2 worm cellular contexts compared by ENCODE assay signal in the genomic region with DNA sequence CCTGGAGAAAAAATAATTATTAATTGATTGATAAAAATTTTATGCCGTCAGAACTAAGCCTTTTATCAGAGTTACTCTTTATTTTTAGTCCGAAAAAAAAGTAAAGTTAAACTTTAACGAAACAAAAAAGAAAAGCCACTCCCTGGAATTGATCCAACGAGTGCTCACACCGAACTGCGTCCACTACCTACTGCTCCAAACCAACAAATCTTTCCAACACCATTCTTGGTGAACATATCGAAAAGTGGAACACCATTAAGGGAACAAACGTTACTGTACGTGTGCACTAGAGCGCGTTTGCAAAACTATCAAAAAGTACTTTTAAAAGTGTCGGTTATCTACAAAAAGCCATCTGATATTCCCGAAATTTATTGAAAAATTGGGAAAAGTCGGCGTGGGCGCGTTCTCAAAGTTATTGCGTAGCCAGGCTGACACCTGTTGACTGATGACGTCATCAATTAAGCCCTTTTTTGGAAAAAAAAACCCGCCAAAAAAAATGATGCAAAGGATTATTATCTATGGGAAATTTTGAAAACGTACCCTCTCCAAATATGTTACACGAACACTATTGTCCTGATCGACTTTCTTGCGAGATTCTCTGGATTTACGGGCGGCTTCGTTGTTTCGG.
TF ChIP-seq lines count a peak whose summit lies in the region.

No protein-coding gene starts in this region.

TF ChIP-seq in whole organism, L4 larva, 104 proteins besides CTCF, POLR2A, EP300 and RAD21 (continued from another document and continues in another):
- TF ChIP-seq hlh-30 (tag; optimal IDR thresholded peaks at IDR 0.05; lab: Kevin White, UChicago; ENCODE audit: insufficient read depth) (no peak), sdz-12 (GFP tag; optimal IDR thresholded peaks at IDR 0.05; lab: Kevin White, UChicago) (no peak), madf-9 (GFP tag; conservative IDR thresholded peaks at IDR 0.05; lab: Robert Waterston, UW) (peak; percentile 69; the same call in 1 of the 2 replicates), Y75B8A.6 (GFP tag; IDR thresholded peaks at IDR 0.05; lab: Robert Waterston, UW) (peak; percentile 69; the same call in 1 of the 2 replicates), mdt-29 (GFP tag; IDR thresholded peaks at IDR 0.05; lab: Robert Waterston, UW) (peak; percentile 74), mdl-1 (tag; optimal IDR thresholded peaks at IDR 0.05; lab: Kevin White, UChicago) (no peak), dmd-8 (GFP tag; IDR thresholded peaks at IDR 0.05; lab: Robert Waterston, UW) (peak; percentile 94), snpc-1.2 (GFP tag; IDR thresholded peaks at IDR 0.05; lab: Robert Waterston, UW) (peak; percentile 99), unc-130 (GFP tag; optimal IDR thresholded peaks at IDR 0.05; lab: Kevin White, UChicago) (peak; percentile 28), ztf-11 (tag; optimal IDR thresholded peaks at IDR 0.05; lab: Kevin White, UChicago) (no peak), tra-1 (GFP tag; IDR thresholded peaks at IDR 0.05; lab: Robert Waterston, UW) (peak; percentile 61; the same call in 1 of the 2 replicates), nhr-10 (tag; optimal IDR thresholded peaks at IDR 0.05; lab: Kevin White, UChicago) (no peak), daf-19 (GFP tag; conservative IDR thresholded peaks at IDR 0.05; lab: Robert Waterston, UW) (no peak), lin-29 (GFP tag; IDR thresholded peaks at IDR 0.05; lab: Robert Waterston, UW) (no peak), hlh-11 (tag; optimal IDR thresholded peaks at IDR 0.05; lab: Kevin White, UChicago) (no peak), zag-1 (tag; optimal IDR thresholded peaks at IDR 0.05; lab: Kevin White, UChicago) (no peak), gei-8 (GFP tag; optimal IDR thresholded peaks at IDR 0.05; lab: Kevin White, UChicago) (no peak), nhr-48 (tag; optimal IDR thresholded peaks at IDR 0.05; lab: Kevin White, UChicago) (no peak), ceh-28 (tag; optimal IDR thresholded peaks at IDR 0.05; lab: Kevin White, UChicago) (no peak), fos-1 (tag; optimal IDR thresholded peaks at IDR 0.05; lab: Kevin White, UChicago) (no peak), nhr-6 (tag; optimal IDR thresholded peaks at IDR 0.05; lab: Kevin White, UChicago) (no peak), duxl-1 (tag; optimal IDR thresholded peaks at IDR 0.05; lab: Kevin White, UChicago; ENCODE audit: poor library complexity) (peak; percentile 66), F44E2.7 (GFP tag; IDR thresholded peaks at IDR 0.05; lab: Robert Waterston, UW) (peak; percentile 83; the same call in 1 of the 2 replicates), F26F4.8 (GFP tag; conservative IDR thresholded peaks at IDR 0.05; lab: Robert Waterston, UW) (peak; percentile 96), mxl-2 (GFP tag; conservative IDR thresholded peaks at IDR 0.05; lab: Robert Waterston, UW) (peak; percentile 66; the same call in 1 of the 2 replicates), daf-16 (GFP tag; optimal IDR thresholded peaks at IDR 0.05; lab: Kevin White, UChicago) (peak in 1 of 2 experiments; percentile 81), daf-16 (tag; optimal IDR thresholded peaks at IDR 0.05; lab: Kevin White, UChicago) (no peak), pqm-1 (tag; optimal IDR thresholded peaks at IDR 0.05; lab: Kevin White, UChicago) (no peak), R02D3.7 (tag; optimal IDR thresholded peaks at IDR 0.05; lab: Kevin White, UChicago) (no peak), ceh-32 (tag; optimal IDR thresholded peaks at IDR 0.05; lab: Kevin White, UChicago; ENCODE audit: poor library complexity) (no peak), cey-2 (tag; optimal IDR thresholded peaks at IDR 0.05; lab: Kevin White, UChicago; ENCODE audit: borderline replicate concordance, insufficient read depth) (no peak), daf-8 (GFP tag; IDR thresholded peaks at IDR 0.05; lab: Robert Waterston, UW) (no peak), unc-62 (GFP tag; optimal IDR thresholded peaks at IDR 0.05 in 1 of 2; lab: Kevin White, UChicago) (no peak), unc-62 (tag; optimal IDR thresholded peaks at IDR 0.05; lab: Kevin White, UChicago) (no peak), zfp-3 (GFP tag; conservative IDR thresholded peaks at IDR 0.05; lab: Robert Waterston, UW) (no peak), hif-1 (tag; optimal IDR thresholded peaks at IDR 0.05; lab: Kevin White, UChicago) (no peak), Y48G9A.11 (GFP tag; IDR thresholded peaks at IDR 0.05; lab: Robert Waterston, UW) (peak; percentile 83), lir-3 (tag; optimal IDR thresholded peaks at IDR 0.05; lab: Kevin White, UChicago) (peak; percentile 31), jun-1 (tag; optimal IDR thresholded peaks at IDR 0.05; lab: Kevin White, UChicago) (no peak), ceh-44 (GFP tag; IDR thresholded peaks at IDR 0.05; lab: Robert Waterston, UW) (0 out of 2 replicates have a peak, but pooled peaks have one; percentile 23), set-16 (GFP tag; IDR thresholded peaks at IDR 0.05; lab: Robert Waterston, UW) (no peak), mes-2 (tag; optimal IDR thresholded peaks at IDR 0.05; lab: Kevin White, UChicago; ENCODE audit: poor library complexity, severe bottlenecking) (peak; percentile 70), nhr-25 (tag; optimal IDR thresholded peaks at IDR 0.05; lab: Kevin White, UChicago; ENCODE audit: borderline replicate concordance, insufficient read depth) (no peak), ztf-7 (tag; optimal IDR thresholded peaks at IDR 0.05; lab: Kevin White, UChicago) (no peak), lsy-2 (tag; optimal IDR thresholded peaks at IDR 0.05; lab: Kevin White, UChicago) (no peak), php-3 (GFP tag; IDR thresholded peaks at IDR 0.05; lab: Robert Waterston, UW) (no peak), lin-39 (tag; optimal IDR thresholded peaks at IDR 0.05; lab: Kevin White, UChicago) (no peak), ceh-62 (tag; optimal IDR thresholded peaks at IDR 0.05; lab: Kevin White, UChicago) (no peak), skn-1 (tag; optimal IDR thresholded peaks at IDR 0.05; lab: Kevin White, UChicago) (no peak), unc-39 (tag; optimal IDR thresholded peaks at IDR 0.05; lab: Kevin White, UChicago) (no peak), D1046.2 (GFP tag; IDR thresholded peaks at IDR 0.05; lab: Robert Waterston, UW) (peak; percentile 75; the same call in 1 of the 2 replicates), lin-13 (GFP tag; optimal IDR thresholded peaks at IDR 0.05; lab: Kevin White, UChicago) (peak; percentile 70), aly-2 (tag; optimal IDR thresholded peaks at IDR 0.05; lab: Kevin White, UChicago) (no peak), mxl-3 (GFP tag; optimal IDR thresholded peaks at IDR 0.05; lab: Kevin White, UChicago) (no peak), nhr-76 (tag; optimal IDR thresholded peaks at IDR 0.05; lab: Kevin White, UChicago) (no peak), dmd-6 (GFP tag; IDR thresholded peaks at IDR 0.05; lab: Robert Waterston, UW) (no peak), egl-27 (tag; optimal IDR thresholded peaks at IDR 0.05; lab: Kevin White, UChicago) (no peak), ZK546.5 (tag; optimal IDR thresholded peaks at IDR 0.05; lab: Kevin White, UChicago) (no peak), Y5F2A.4 (GFP tag; optimal IDR thresholded peaks at IDR 0.05; lab: Kevin White, UChicago) (peak; percentile 66), nhr-102 (tag; optimal IDR thresholded peaks at IDR 0.05; lab: Kevin White, UChicago) (no peak), lim-7 (GFP tag; IDR thresholded peaks at IDR 0.05; lab: Robert Waterston, UW) (peak; percentile 94)

TF ChIP-seq in whole organism, young adult, 124 proteins besides CTCF, POLR2A, EP300 and RAD21 (continued from another document and continues in another):
- TF ChIP-seq snpc-3.4 (tag; optimal IDR thresholded peaks at IDR 0.05; lab: Kevin White, UChicago) (peak; percentile 85), hlh-26 (GFP tag; conservative IDR thresholded peaks at IDR 0.05; lab: Robert Waterston, UW) (no peak), bed-2 (GFP tag; IDR thresholded peaks at IDR 0.05; lab: Robert Waterston, UW) (no peak), attf-3 (GFP tag; conservative IDR thresholded peaks at IDR 0.05; lab: Robert Waterston, UW) (peak; percentile 33; the same call in 1 of the 2 replicates), F23B12.7 (tag; optimal IDR thresholded peaks at IDR 0.05; lab: Kevin White, UChicago; ENCODE audit: insufficient read depth) (peak; percentile 28), unc-130 (GFP tag; optimal IDR thresholded peaks at IDR 0.05; lab: Kevin White, UChicago) (peak; percentile 37), F57A8.1 (GFP tag; optimal IDR thresholded peaks at IDR 0.05; lab: Kevin White, UChicago) (peak; percentile 48), sptf-2 (GFP tag; optimal IDR thresholded peaks at IDR 0.05; lab: Kevin White, UChicago) (peak; percentile 88), Y67H2A.10 (GFP tag; conservative IDR thresholded peaks at IDR 0.05; lab: Robert Waterston, UW) (peak; percentile 69), nhr-80 (tag; optimal IDR thresholded peaks at IDR 0.05; lab: Kevin White, UChicago) (peak; percentile 3), ama-1 (optimal IDR thresholded peaks at IDR 0.05; lab: Kevin White, UChicago) (no peak), ama-1 (GFP tag; optimal IDR thresholded peaks at IDR 0.05; lab: Kevin White, UChicago) (peak; percentile 69 to 72), ceh-100 (GFP tag; IDR thresholded peaks at IDR 0.05; lab: Robert Waterston, UW) (peak; percentile 57), tlf-1 (GFP tag; optimal IDR thresholded peaks at IDR 0.05; lab: Kevin White, UChicago) (peak; percentile 57), Y79H2A.3 (GFP tag; conservative IDR thresholded peaks at IDR 0.05; lab: Robert Waterston, UW) (peak; percentile 57; the same call in 1 of the 2 replicates), ztf-28 (GFP tag; IDR thresholded peaks at IDR 0.05; lab: Robert Waterston, UW) (peak; percentile 85; the same call in 1 of the 2 replicates), somi-1 (GFP tag; optimal IDR thresholded peaks at IDR 0.05; lab: Kevin White, UChicago) (peak; percentile 26), nhr-179 (tag; optimal IDR thresholded peaks at IDR 0.05; lab: Kevin White, UChicago) (no peak), hlh-12 (tag; optimal IDR thresholded peaks at IDR 0.05; lab: Kevin White, UChicago) (no peak), mel-28 (tag; optimal IDR thresholded peaks at IDR 0.05; lab: Kevin White, UChicago; ENCODE audit: borderline replicate concordance) (no peak), nhr-120 (GFP tag; IDR thresholded peaks at IDR 0.05; lab: Robert Waterston, UW) (peak; percentile 84; the same call in 1 of the 2 replicates), snpc-1.3 (tag; optimal IDR thresholded peaks at IDR 0.05; lab: Kevin White, UChicago; ENCODE audit: insufficient read depth) (peak; percentile 96), tbp1 (GFP tag; optimal IDR thresholded peaks at IDR 0.05; lab: Kevin White, UChicago) (peak; percentile 96), lin-40 (tag; optimal IDR thresholded peaks at IDR 0.05; lab: Kevin White, UChicago) (no peak), F22D6.2 (tag; optimal IDR thresholded peaks at IDR 0.05; lab: Kevin White, UChicago) (no peak), ceh-79 (tag; optimal IDR thresholded peaks at IDR 0.05; lab: Kevin White, UChicago) (peak; percentile 72), sdz-38 (tag; optimal IDR thresholded peaks at IDR 0.05; lab: Kevin White, UChicago) (no peak), F57C9.4 (tag; optimal IDR thresholded peaks at IDR 0.05; lab: Kevin White, UChicago) (no peak), lin-35 (GFP tag; optimal IDR thresholded peaks at IDR 0.05; lab: Kevin White, UChicago) (peak in 1 of 3 experiments; percentile 59), ets-4 (GFP tag; optimal IDR thresholded peaks at IDR 0.05; lab: Kevin White, UChicago) (no peak), gei-17 (GFP tag; optimal IDR thresholded peaks at IDR 0.05; lab: Kevin White, UChicago) (no peak), madf-8 (GFP tag; conservative IDR thresholded peaks at IDR 0.05; lab: Robert Waterston, UW) (no peak), zim-3 (tag; optimal IDR thresholded peaks at IDR 0.05; lab: Kevin White, UChicago) (peak; percentile 49), D2030.7 (GFP tag; IDR thresholded peaks at IDR 0.05; lab: Robert Waterston, UW) (peak; percentile 86), snpc-4 (GFP tag; optimal IDR thresholded peaks at IDR 0.05; lab: Kevin White, UChicago) (peak; percentile 93), snpc-4 (tag; optimal IDR thresholded peaks at IDR 0.05; lab: Kevin White, UChicago) (peak in 3 of 4 experiments; percentile 95 to 98 (median 96)), ztf-22 (GFP tag; optimal IDR thresholded peaks at IDR 0.05; lab: Kevin White, UChicago) (peak; percentile 55), Y95B8A.8 (GFP tag; IDR thresholded peaks at IDR 0.05; lab: Robert Waterston, UW) (peak; percentile 86), B0336.3 (GFP tag; IDR thresholded peaks at IDR 0.05; lab: Robert Waterston, UW) (peak; percentile 65), mxl-1 (tag; optimal IDR thresholded peaks at IDR 0.05; lab: Kevin White, UChicago) (peak; percentile 85), lsy-27 (tag; optimal IDR thresholded peaks at IDR 0.05; lab: Kevin White, UChicago; ENCODE audit: borderline replicate concordance, insufficient read depth) (no peak), let-607 (tag; optimal IDR thresholded peaks at IDR 0.05; lab: Kevin White, UChicago) (peak in 1 of 2 experiments; percentile 2), nhr-27 (tag; optimal IDR thresholded peaks at IDR 0.05; lab: Kevin White, UChicago) (no peak), egl-18 (GFP tag; IDR thresholded peaks at IDR 0.05; lab: Robert Waterston, UW) (no peak), sea-2 (GFP tag; IDR thresholded peaks at IDR 0.05; lab: Robert Waterston, UW) (0 out of 2 replicates have a peak, but pooled peaks have one; percentile 38), atf-7 (tag; optimal IDR thresholded peaks at IDR 0.05; lab: Kevin White, UChicago) (peak; percentile 34), attf-5 (GFP tag; optimal IDR thresholded peaks at IDR 0.05; lab: Kevin White, UChicago) (peak; percentile 69), rpc-1 (optimal IDR thresholded peaks at IDR 0.05; lab: Kevin White, UChicago) (peak; percentile 78), rpc-1 (tag; optimal IDR thresholded peaks at IDR 0.05; lab: Kevin White, UChicago) (peak; percentile 99), ceh-91 (GFP tag; IDR thresholded peaks at IDR 0.05; lab: Robert Waterston, UW) (peak; percentile 54; the same call in 1 of the 2 replicates), ceh-40 (GFP tag; IDR thresholded peaks at IDR 0.05; lab: Robert Waterston, UW) (0 out of 2 replicates have a peak, but pooled peaks have one; percentile 59), ekl-4 (GFP tag; IDR thresholded peaks at IDR 0.05; lab: Robert Waterston, UW) (peak; percentile 90), K12H6.12 (tag; optimal IDR thresholded peaks at IDR 0.05; lab: Kevin White, UChicago) (peak; percentile 33), die-1 (tag; optimal IDR thresholded peaks at IDR 0.05; lab: Kevin White, UChicago) (peak; percentile 91), Y53G8AR.9 (GFP tag; conservative IDR thresholded peaks at IDR 0.05; lab: Robert Waterston, UW) (peak; percentile 80), tbx-9 (tag; optimal IDR thresholded peaks at IDR 0.05; lab: Kevin White, UChicago; ENCODE audit: borderline replicate concordance) (no peak), rcor-1 (GFP tag; IDR thresholded peaks at IDR 0.05; lab: Robert Waterston, UW) (peak; percentile 83), dpff-1 (tag; optimal IDR thresholded peaks at IDR 0.05; lab: Kevin White, UChicago) (no peak), pbrm-1 (GFP tag; IDR thresholded peaks at IDR 0.05; lab: Robert Waterston, UW) (peak; percentile 83), nfya-1 (tag; optimal IDR thresholded peaks at IDR 0.05; lab: Kevin White, UChicago; ENCODE audit: borderline replicate concordance, insufficient read depth) (no peak), B0035.1 (tag; optimal IDR thresholded peaks at IDR 0.05; lab: Kevin White, UChicago) (peak; percentile 39), mes-4 (tag; optimal IDR thresholded peaks at IDR 0.05; lab: Kevin White, UChicago) (peak; percentile 86), unc-62 (GFP tag; optimal IDR thresholded peaks at IDR 0.05; lab: Kevin White, UChicago) (no peak), nfya-2 (GFP tag; IDR thresholded peaks at IDR 0.05; lab: Robert Waterston, UW) (peak; percentile 91; the same call in 1 of the 2 replicates), lin-54 (GFP tag; optimal IDR thresholded peaks at IDR 0.05; lab: Kevin White, UChicago) (peak; percentile 78), hmg-20 (GFP tag; IDR thresholded peaks at IDR 0.05; lab: Robert Waterston, UW) (peak; percentile 51; the same call in 1 of the 2 replicates), akir-1 (GFP tag; optimal IDR thresholded peaks at IDR 0.05; lab: Kevin White, UChicago) (no peak), fkh-3 (tag; optimal IDR thresholded peaks at IDR 0.05; lab: Kevin White, UChicago) (peak; percentile 70)
